Worm (Caenorhabditis elegans) whole organism, young adult: ENCODE data around the gene Y51A2A.12.

Source experiments
- C06A6.2 ChIP-seq: fragments of 200-800 bp; sonication (Bioruptor generic); conservative IDR thresholded peaks from 2 replicates; pipeline ENCODE4 v1.3.6; 2022; ENCODE audit warnings: missing genetic modification characterization, missing compliant biosample characterization
- F57C9.4 ChIP-seq: sonication (generic microtip); optimal IDR thresholded peaks from 2 replicates; lab custom pipeline; 2017; ENCODE audit warnings: mild to moderate bottlenecking, missing genetic modification characterization, missing compliant biosample characterization
- mxl-1 ChIP-seq: sonication (generic microtip); optimal IDR thresholded peaks from 2 replicates; lab custom pipeline; 2016; ENCODE audit warnings: missing genetic modification characterization, missing compliant biosample characterization

ce11 chrV:18331086-18331485 lies 38.7 kb downstream of the Y51A2A.12 start, which contains the start of gene B0462.4:
- TF ChIP-seq C06A6.2 (GFP tag; lab: Robert Waterston, UW) (no peak), mxl-1 (tag; lab: Kevin White, UChicago) (no peak), F57C9.4 (tag; lab: Kevin White, UChicago) (no peak)
